Worm (Caenorhabditis elegans) whole organism, L2 larva: ENCODE data around the gene math-38.
"Not testable (repeated sequence)": the region's sequence is repeated elsewhere in the genome, so short reads cannot be mapped to it uniquely, and the experiment has no call there.

Experiments used
- C34F6.9 ChIP-seq: fragments of 150-350 bp; optimal IDR thresholded peaks from 2 replicates; lab custom pipeline; 2014; ENCODE audit warnings: missing biosample characterization, missing genetic modification characterization
- F13H6.1 ChIP-seq: sonication (generic microtip); optimal IDR thresholded peaks from 2 replicates; lab custom pipeline; 2016; ENCODE audit warnings: missing genetic modification characterization, missing compliant biosample characterization
- R02D3.7 ChIP-seq: fragments of 150-350 bp; optimal IDR thresholded peaks from 2 replicates; lab custom pipeline; 2014; ENCODE audit warnings: missing biosample characterization, missing genetic modification characterization
- Y55F3AM.14 ChIP-seq: fragments of 200-800 bp; sonication (Bioruptor generic); optimal IDR thresholded peaks from 2 replicates; lab custom pipeline; 2018; ENCODE audit warnings: mild to moderate bottlenecking, missing genetic modification characterization, missing compliant biosample characterization
- alr-1 ChIP-seq: fragments of 150-350 bp; optimal IDR thresholded peaks from 2 replicates; lab custom pipeline; 2014; ENCODE audit warnings: missing biosample characterization, missing genetic modification characterization
- aly-2 ChIP-seq: fragments of 150-350 bp; optimal IDR thresholded peaks from 2 replicates; lab custom pipeline; 2014; ENCODE audit warnings: missing biosample characterization, missing genetic modification characterization
- ama-1 ChIP-seq: fragments of 150-350 bp; optimal IDR thresholded peaks from 2 replicates; lab custom pipeline; 2018; ENCODE audit warnings: inconsistent platforms
- ceh-82 ChIP-seq: fragments of 150-350 bp; optimal IDR thresholded peaks from 2 replicates; lab custom pipeline; 2014; ENCODE audit warnings: missing biosample characterization, missing genetic modification characterization
- crh-2 ChIP-seq: sonication (generic microtip); optimal IDR thresholded peaks from 2 replicates; lab custom pipeline; 2017; ENCODE audit warnings: missing biosample characterization, missing genetic modification characterization
- elt-3 ChIP-seq: sonication (generic microtip); optimal IDR thresholded peaks from 2 replicates; lab custom pipeline; 2017; ENCODE audit warnings: missing biosample characterization, missing genetic modification characterization
- fos-1 ChIP-seq: fragments of 150-350 bp; optimal IDR thresholded peaks from 2 replicates; lab custom pipeline; 2014; ENCODE audit warnings: missing biosample characterization, missing genetic modification characterization
- lin-11 ChIP-seq: fragments of 150-350 bp; sonication (generic microtip); optimal IDR thresholded peaks from 2 replicates; lab custom pipeline; 2014; ENCODE audit warnings: missing biosample characterization, missing genetic modification characterization, inconsistent platforms, mixed read lengths
- lin-13 ChIP-seq: fragments of 150-350 bp; optimal IDR thresholded peaks from 2 replicates; lab custom pipeline; 2014; ENCODE audit warnings: missing biosample characterization, missing genetic modification reagents, missing genetic modification characterization
- lin-39 ChIP-seq: fragments of 150-350 bp; optimal IDR thresholded peaks from 2 replicates; lab custom pipeline; 2014; ENCODE audit warnings: missing biosample characterization, missing genetic modification reagents, missing genetic modification characterization
- lsy-2 ChIP-seq, 2 experiments: fragments of 150-350 bp in 1 of 2; sonication (generic microtip) in 1 of 2; optimal IDR thresholded peaks; 2 replicates each; lab custom pipeline; 2014 to 2017; ENCODE audit warnings: missing biosample characterization in 2 of 2, missing genetic modification characterization in 2 of 2
- mab-5 ChIP-seq: fragments of 150-350 bp; optimal IDR thresholded peaks from 2 replicates; lab custom pipeline; 2014; ENCODE audit warnings: missing biosample characterization, missing genetic modification characterization
- mbf-1 ChIP-seq: sonication (generic microtip); optimal IDR thresholded peaks from 2 replicates; lab custom pipeline; 2017; ENCODE audit warnings: missing biosample characterization, missing genetic modification characterization
- mdl-1 ChIP-seq, 2 experiments: fragments of 150-350 bp in 1 of 2; sonication (generic microtip) in 1 of 2; optimal IDR thresholded peaks; 2 replicates each; lab custom pipeline; 2017; ENCODE audit warnings: missing biosample characterization in 2 of 2, missing genetic modification characterization in 2 of 2
- nhr-10 ChIP-seq: sonication (generic microtip); optimal IDR thresholded peaks from 2 replicates; lab custom pipeline; 2017; ENCODE audit warnings: missing biosample characterization, missing genetic modification characterization
- nhr-11 ChIP-seq: fragments of 150-350 bp; optimal IDR thresholded peaks from 2 replicates; lab custom pipeline; 2014; ENCODE audit warnings: missing biosample characterization, missing genetic modification characterization
- nhr-12 ChIP-seq: fragments of 150-350 bp; optimal IDR thresholded peaks from 2 replicates; lab custom pipeline; 2014; ENCODE audit warnings: missing biosample characterization, missing genetic modification characterization
- nhr-129 ChIP-seq: fragments of 150-350 bp; optimal IDR thresholded peaks from 2 replicates; lab custom pipeline; 2014; ENCODE audit warnings: missing biosample characterization, missing genetic modification characterization
- nhr-23 ChIP-seq: fragments of 150-350 bp; optimal IDR thresholded peaks from 2 replicates; lab custom pipeline; 2014; ENCODE audit warnings: missing biosample characterization, missing genetic modification reagents, missing genetic modification characterization
- nhr-237 ChIP-seq: fragments of 150-350 bp; optimal IDR thresholded peaks from 2 replicates; lab custom pipeline; 2014; ENCODE audit warnings: missing biosample characterization, missing genetic modification characterization
- nhr-6 ChIP-seq: fragments of 150-350 bp; optimal IDR thresholded peaks from 2 replicates; lab custom pipeline; 2014; ENCODE audit warnings: missing biosample characterization, missing genetic modification characterization
- nhr-77 ChIP-seq: fragments of 150-350 bp; optimal IDR thresholded peaks from 2 replicates; lab custom pipeline; 2014; ENCODE audit warnings: missing biosample characterization, missing genetic modification characterization
- sem-4 ChIP-seq: fragments of 150-350 bp; optimal IDR thresholded peaks from 2 replicates; lab custom pipeline; 2014; ENCODE audit warnings: missing biosample characterization, missing genetic modification reagents, missing genetic modification characterization
- skn-1 ChIP-seq: sonication (generic microtip); optimal IDR thresholded peaks from 2 replicates; lab custom pipeline; 2017; ENCODE audit warnings: missing biosample characterization, missing genetic modification characterization
- sma-3 ChIP-seq: sonication (generic microtip); optimal IDR thresholded peaks from 2 replicates; lab custom pipeline; 2016; ENCODE audit warnings: missing genetic modification reagents, missing genetic modification characterization, missing compliant biosample characterization
- sma-9 ChIP-seq, 2 experiments: fragments of 150-350 bp in 1 of 2; sonication (generic microtip) in 1 of 2; optimal IDR thresholded peaks; 2 replicates each; lab custom pipeline; 2014 to 2016; ENCODE audit warnings: missing genetic modification characterization in 2 of 2, mild to moderate bottlenecking in 1 of 2, missing biosample characterization in 1 of 2, missing compliant biosample characterization in 1 of 2, missing genetic modification reagents in 1 of 2, moderate library complexity in 1 of 2
- snpc-4 ChIP-seq: fragments of 150-350 bp; optimal IDR thresholded peaks from 2 replicates; lab custom pipeline; 2014; ENCODE audit warnings: missing biosample characterization, missing genetic modification characterization
- unc-39 ChIP-seq: fragments of 150-350 bp; optimal IDR thresholded peaks from 2 replicates; lab custom pipeline; 2014; ENCODE audit warnings: missing biosample characterization, missing genetic modification characterization
- unc-62 ChIP-seq: fragments of 150-350 bp; optimal IDR thresholded peaks from 2 replicates; lab custom pipeline; 2014; ENCODE audit warnings: missing biosample characterization, missing genetic modification reagents, missing genetic modification characterization
- ztf-1 ChIP-seq: fragments of 200-800 bp; sonication (Bioruptor generic); conservative IDR thresholded peaks from 2 replicates; pipeline ENCODE4 v1.3.6; 2022; ENCODE audit warnings: missing genetic modification characterization, missing compliant biosample characterization
- ztf-11 ChIP-seq: sonication (generic microtip); optimal IDR thresholded peaks from 2 replicates; lab custom pipeline; 2017; ENCODE audit warnings: missing biosample characterization, missing genetic modification characterization
- ztf-4 ChIP-seq: fragments of 150-350 bp; optimal IDR thresholded peaks from 2 replicates; lab custom pipeline; 2014; ENCODE audit warnings: missing biosample characterization, missing genetic modification characterization

Gene math-38

DNA sequence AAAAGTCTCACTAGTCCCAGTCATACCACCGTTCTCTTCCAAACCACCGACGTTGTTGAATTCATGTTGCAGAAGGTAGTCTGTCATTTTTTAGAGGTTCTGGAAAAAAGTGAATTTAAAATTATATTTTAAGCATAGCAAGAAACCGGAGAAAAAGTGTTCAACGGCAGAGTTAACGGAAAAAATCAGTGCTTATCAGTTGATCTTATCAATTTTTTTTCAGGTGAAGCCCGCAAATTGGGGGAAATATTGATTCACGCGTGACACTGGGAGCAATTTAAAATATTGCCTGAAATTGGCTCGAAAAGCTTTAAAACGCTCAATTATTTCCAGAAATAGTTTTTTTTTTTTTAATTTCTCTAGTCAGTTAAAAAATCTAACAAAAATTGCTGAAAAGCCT, at the start of gene math-38:
Gene math-38, minus strand, starts transcription at position 101 of the 400 bp plus-strand sequence.
- TF ChIP-seq nhr-11 (tag; lab: Kevin White, UChicago), result no peak

DNA sequence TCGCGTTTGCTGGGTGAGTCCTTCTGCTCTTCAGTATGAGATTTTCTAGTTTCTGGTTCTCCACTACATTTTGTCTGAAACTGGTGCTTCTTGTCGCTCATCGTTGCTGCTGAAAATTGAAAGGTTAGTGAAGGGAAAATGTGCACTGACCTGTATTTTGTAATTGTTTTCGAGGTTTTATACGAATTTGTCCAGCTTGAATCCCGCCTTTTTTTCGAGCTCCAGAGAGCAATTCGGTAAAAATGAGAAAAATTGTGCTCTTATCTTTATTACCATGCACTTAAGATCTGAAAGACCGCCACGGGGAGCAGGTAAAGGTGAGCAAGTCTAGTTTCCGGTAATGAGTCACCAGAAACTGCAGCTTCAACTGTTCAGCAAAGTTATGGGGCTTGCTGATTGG, 48.0 kb upstream of the math-38 start, which contains the start of gene C08E3.15:
Gene C08E3.15, minus strand, starts transcription at position 101 of the 400 bp plus-strand sequence.
- TF ChIP-seq C34F6.9, sem-4, mab-5 (tag; lab: Kevin White, UChicago): not testable (repeated sequence)

DNA sequence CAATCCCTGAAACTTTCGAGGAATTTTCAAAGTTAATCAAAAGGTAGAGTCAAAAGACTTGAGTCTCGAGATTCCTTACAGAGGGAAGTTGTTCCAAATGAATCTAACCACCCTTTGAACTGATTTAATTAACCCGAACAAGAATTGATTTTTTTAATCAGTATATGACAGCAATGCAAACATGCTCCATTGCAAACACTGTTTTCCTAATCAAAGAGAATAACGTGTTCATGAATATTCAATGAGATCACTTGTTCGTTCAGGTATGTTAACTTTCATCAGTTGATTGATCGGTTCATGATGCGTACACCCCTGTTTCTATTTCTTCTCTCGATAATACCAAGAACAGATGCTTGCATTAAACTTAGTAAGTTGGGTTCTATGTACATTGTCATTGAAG, 45.9 kb upstream of the math-38 start, which contains the start of gene C08E3.14:
Gene C08E3.14, plus strand, starts transcription at position 301 of the 400 bp plus-strand sequence.
- TF ChIP-seq unc-62 (GFP tag; lab: Kevin White, UChicago), result no peak
- TF ChIP-seq R02D3.7 (tag; lab: Kevin White, UChicago), result no peak
- TF ChIP-seq lin-39 (tag; lab: Kevin White, UChicago), result no peak
- TF ChIP-seq nhr-237, result no peak
- no peak for TF ChIP-seq snpc-4 (tag; lab: Kevin White, UChicago)

- TF ChIP-seq skn-1 (tag; lab: Kevin White, UChicago) (no peak), nhr-77 (tag; lab: Kevin White, UChicago) (no peak), lin-13 (GFP tag; lab: Kevin White, UChicago) (no peak), ztf-11 (no peak), lin-11 (tag; lab: Kevin White, UChicago) (no peak), ama-1 (lab: Kevin White, UChicago) (no peak), nhr-6 (tag; lab: Kevin White, UChicago) (no peak)
These were observed 44.8 kb upstream of the math-38 start, which contains the start of gene fbxa-160 for ce11 chrII:1624572-1624971. fbxa-160 (minus strand) TSS chrII:1624672.

DNA sequence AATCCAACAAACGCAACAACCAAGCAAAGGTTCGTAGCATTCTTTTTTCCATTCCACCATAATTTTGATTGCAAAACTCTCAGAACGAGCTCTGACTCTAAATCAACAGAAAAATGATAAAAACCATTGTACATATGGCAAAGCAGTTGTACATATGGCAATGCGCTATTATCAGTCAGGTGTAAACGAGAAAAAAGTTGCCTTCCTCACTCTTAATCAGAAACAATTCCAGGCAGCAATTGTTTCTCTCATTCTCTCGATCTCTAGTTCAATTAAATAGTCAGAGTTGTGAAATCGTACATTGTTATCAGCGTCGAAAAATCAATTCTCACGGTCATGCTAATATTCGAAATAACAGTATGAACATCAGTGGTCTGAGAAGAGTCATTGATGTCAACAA, 42.0 kb upstream of the math-38 start:
- TF ChIP-seq fos-1 (peak; percentile 44), lsy-2 (tag; optimal IDR thresholded peaks at IDR 0.05; lab: Kevin White, UChicago) (no peak)

ce11 chrII:1621180-1621579, 41.4 kb upstream of the math-38 start, which contains the start of gene fbxa-158:
fbxa-158 (minus strand) TSS chrII:1621280.
- no peak for TF ChIP-seq nhr-237
- TF ChIP-seq, all 48 proteins: peak for 0

DNA sequence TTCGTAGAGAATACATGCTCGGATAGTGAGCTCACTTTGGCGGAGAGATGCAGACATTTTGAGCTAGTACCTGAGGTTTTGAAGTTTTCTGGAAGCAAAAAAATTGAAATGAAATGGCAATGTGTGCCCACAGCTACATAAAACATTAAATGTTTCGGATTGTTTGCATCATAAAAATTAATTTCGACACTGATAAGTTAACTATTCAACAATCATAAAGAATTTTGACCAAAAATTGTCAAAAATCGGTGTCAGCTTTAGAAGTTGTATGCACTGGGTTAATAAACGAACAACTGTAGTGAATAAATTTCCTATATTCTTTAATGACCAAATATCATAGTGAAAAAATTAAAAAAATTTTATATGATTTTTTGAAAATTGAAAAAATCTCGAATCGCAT, 39.2 kb upstream of the math-38 start, which contains the start of gene fbxa-166:
Gene fbxa-166, minus strand, starts transcription at position 101 of the 400 bp plus-strand sequence.
- TF ChIP-seq crh-2 (tag; lab: Kevin White, UChicago) (no peak), unc-62 (GFP tag; lab: Kevin White, UChicago) (no peak), ztf-1 (no peak), ztf-11 (no peak), aly-2 (no peak), elt-3 (no peak), alr-1 (tag; lab: Kevin White, UChicago) (no peak), lin-11 (tag; lab: Kevin White, UChicago) (no peak), Y55F3AM.14 (GFP tag; lab: Kevin White, UChicago) (no peak), nhr-10 (tag; lab: Kevin White, UChicago) (no peak), lin-13 (GFP tag; lab: Kevin White, UChicago) (no peak), nhr-77 (tag; lab: Kevin White, UChicago) (no peak), F13H6.1 (tag; lab: Kevin White, UChicago) (no peak), fos-1 (no peak), snpc-4 (tag; lab: Kevin White, UChicago) (no peak), C34F6.9 (tag; lab: Kevin White, UChicago) (no peak), mbf-1 (tag; lab: Kevin White, UChicago) (no peak), nhr-129 (tag; lab: Kevin White, UChicago) (no peak)

DNA sequence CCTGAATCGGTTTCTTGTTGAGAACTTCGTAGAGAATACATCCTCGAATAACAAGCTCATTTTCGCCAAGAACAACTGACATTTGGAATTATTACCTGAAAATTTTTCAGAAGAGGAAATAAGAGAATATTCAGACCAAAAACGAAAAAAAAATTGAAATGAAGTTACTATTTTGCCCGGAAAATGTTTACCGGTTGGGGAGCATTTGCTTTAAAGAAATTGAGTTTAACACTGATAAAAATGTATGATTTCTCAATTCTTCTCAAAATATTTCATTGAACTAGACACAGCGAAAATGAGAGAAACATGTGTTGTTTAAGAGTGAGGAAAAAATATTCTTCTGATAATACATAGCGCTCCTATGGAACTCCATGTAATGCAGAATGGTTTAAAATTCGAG, 36.6 kb upstream of the math-38 start, which contains the start of gene fbxa-165:
Gene fbxa-165, minus strand, starts transcription at position 101 of the 400 bp plus-strand sequence.
- TF ChIP-seq sma-9 (GFP tag; optimal IDR thresholded peaks at IDR 0.05; lab: Kevin White, UChicago) (no peak), sma-9 (tag; optimal IDR thresholded peaks at IDR 0.05; lab: Kevin White, UChicago) (no peak), lsy-2 (tag; optimal IDR thresholded peaks at IDR 0.05; lab: Kevin White, UChicago) (no peak), unc-39 (tag; lab: Kevin White, UChicago) (no peak), sem-4 (tag; lab: Kevin White, UChicago) (no peak), ztf-11 (no peak), nhr-237 (no peak), F13H6.1 (tag; lab: Kevin White, UChicago) (no peak), mbf-1 (tag; lab: Kevin White, UChicago) (no peak), sma-3 (GFP tag; lab: Kevin White, UChicago) (no peak), nhr-23 (tag; lab: Kevin White, UChicago) (no peak), ztf-1 (no peak), mdl-1 (tag; optimal IDR thresholded peaks at IDR 0.05; lab: Kevin White, UChicago) (no peak), nhr-12 (tag; lab: Kevin White, UChicago) (no peak), ceh-82 (tag; lab: Kevin White, UChicago) (no peak), ztf-4 (tag; lab: Kevin White, UChicago) (no peak), ama-1 (lab: Kevin White, UChicago) (no peak), skn-1 (tag; lab: Kevin White, UChicago) (no peak), elt-3 (no peak), nhr-129 (tag; lab: Kevin White, UChicago) (no peak)
